Worm (Caenorhabditis elegans): Measurements from ENCODE around the gene lin-8.

DNA sequence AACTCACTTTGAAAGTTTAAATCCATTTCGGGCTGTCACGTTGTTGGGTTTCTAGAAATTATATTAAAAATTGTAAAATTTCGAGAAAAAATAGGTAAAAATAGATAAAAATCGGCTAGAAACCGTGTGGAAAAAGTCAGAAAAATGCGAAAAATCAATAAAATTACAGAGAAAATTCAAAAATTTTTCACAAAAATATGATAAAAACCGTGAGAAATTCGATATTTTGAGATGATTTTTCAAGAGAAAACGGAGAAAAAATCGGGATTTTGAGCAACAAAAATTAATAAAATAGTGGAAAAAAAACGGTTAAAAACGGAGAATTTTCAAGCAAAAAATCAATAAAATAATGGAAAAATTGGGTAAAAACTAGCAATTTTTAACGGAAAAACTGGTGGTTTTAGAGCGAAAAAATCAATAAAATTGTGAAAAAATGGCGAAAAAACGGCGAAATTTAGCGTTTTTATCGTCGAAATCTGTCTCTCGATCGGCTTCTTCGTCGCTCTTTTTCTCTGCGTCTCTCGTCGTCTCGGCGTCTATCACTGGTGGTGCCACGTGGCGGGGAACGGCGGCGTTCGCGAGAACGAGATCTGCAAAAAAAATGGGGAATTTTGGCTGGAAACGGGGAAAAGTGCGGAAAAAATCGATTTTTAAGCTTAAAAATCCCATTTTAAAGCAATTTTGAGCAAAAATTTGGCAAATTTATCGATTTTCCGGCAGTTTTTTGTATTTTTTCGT, 14.6 kb downstream of the lin-8 start, which contains the start of gene Y25C1A.7:
- TF ChIP-seq tab-1 (GFP tag; IDR thresholded peaks at IDR 0.05) = no peak
- TF ChIP-seq klf-2 (GFP tag; conservative IDR thresholded peaks at IDR 0.05) = no peak
- TF ChIP-seq med-1 (GFP tag; optimal IDR thresholded peaks at IDR 0.05; ENCODE audit: insufficient read depth) = no peak
- peak; percentile 13; the same call in 1 of the 2 replicates for TF ChIP-seq ztf-29 (GFP tag; IDR thresholded peaks at IDR 0.05)
- TF ChIP-seq T22C8.4 (GFP tag; IDR thresholded peaks at IDR 0.05) = 0 out of 2 replicates have a peak, but pooled peaks have one; percentile 15
- no peak for TF ChIP-seq ref-1 (GFP tag; conservative IDR thresholded peaks at IDR 0.05)
